Fruit fly (Drosophila melanogaster): Measurements from ENCODE around the gene tal-3A.

Gene tal-3A

DNA sequence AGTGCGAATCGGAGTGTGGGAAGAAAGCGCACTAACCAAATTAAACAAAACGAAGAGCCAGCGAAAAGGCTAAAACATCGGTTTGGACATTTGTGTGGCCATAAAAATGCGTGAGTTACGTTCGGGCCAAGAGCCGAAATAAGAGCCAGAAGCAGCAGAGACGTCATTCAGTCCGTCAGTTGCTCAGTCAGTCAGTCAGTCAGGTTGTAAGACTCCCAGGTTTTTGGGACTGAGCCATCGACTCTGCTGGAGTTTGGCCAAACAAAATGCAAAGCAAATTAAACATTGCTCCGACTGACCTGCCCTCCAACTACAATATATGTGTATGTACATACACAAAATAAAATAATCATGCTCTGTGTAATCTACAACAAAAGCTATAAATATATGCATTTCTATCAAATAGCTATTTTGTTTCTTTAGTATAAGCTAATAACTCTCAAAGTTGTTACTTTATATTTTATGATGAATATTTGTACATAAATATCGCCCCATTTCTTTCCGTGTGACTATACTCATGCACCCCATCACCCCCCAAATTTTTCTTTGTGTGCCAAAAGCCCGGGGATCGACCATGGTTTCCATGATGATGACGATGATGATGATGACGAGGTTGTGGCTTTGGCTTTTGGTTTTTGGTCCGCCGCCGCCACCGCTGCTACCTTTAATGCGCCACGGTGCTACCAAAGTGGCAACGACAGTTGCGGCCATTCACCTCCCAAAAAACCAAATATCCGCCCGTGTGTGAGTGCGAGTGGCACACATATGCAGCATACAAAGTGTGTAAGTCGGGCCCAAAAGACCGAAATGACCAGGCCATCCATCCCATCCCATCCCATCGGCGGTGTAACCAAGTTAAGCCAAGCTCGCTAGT is 19.6 kb upstream of the tal-3A start (continued):
- TF ChIP-seq CG15601 (tag; optimal IDR thresholded peaks at IDR 0.05) (peak; percentile 40), p53 (GFP tag; optimal IDR thresholded peaks at IDR 0.05) (no peak), CG8924 (tag; optimal IDR thresholded peaks at IDR 0.05) (peak; percentile 17), Kr (GFP tag; optimal IDR thresholded peaks at IDR 0.05) (no peak), nom (GFP tag; optimal IDR thresholded peaks at IDR 0.05) (no peak), PHDP (tag; optimal IDR thresholded peaks at IDR 0.05) (peak; percentile 50), vvl (GFP tag; IDR thresholded peaks at IDR 0.05) (peak; percentile 57; the same call in 1 of the 2 replicates), CG10565 (GFP tag; optimal IDR thresholded peaks at IDR 0.05) (no peak), CG17359 (tag; optimal IDR thresholded peaks at IDR 0.05) (peak; percentile 48), CG32767 (GFP tag; IDR thresholded peaks at IDR 0.05) (no peak), CG17612 (GFP tag; IDR thresholded peaks at IDR 0.05) (no peak), H15 (GFP tag; IDR thresholded peaks at IDR 0.05) (0 out of 3 replicates have a peak, but pooled peaks have one; percentile 40), CG4820 (GFP tag; optimal IDR thresholded peaks at IDR 0.05) (no peak), BEAF-32 (GFP tag; optimal IDR thresholded peaks at IDR 0.05) (no peak), CG4424 (GFP tag; optimal IDR thresholded peaks at IDR 0.05) (peak; percentile 1), ab (GFP tag; optimal IDR thresholded peaks at IDR 0.05) (no peak), CG9609 (GFP tag; optimal IDR thresholded peaks at IDR 0.05) (no peak), Tbp (GFP tag; optimal IDR thresholded peaks at IDR 0.05) (no peak), Hmx (GFP tag; optimal IDR thresholded peaks at IDR 0.05) (no peak), ac (GFP tag; optimal IDR thresholded peaks at IDR 0.05) (no peak), CHES-1-like (GFP tag; optimal IDR thresholded peaks at IDR 0.05) (no peak), nmo (GFP tag; optimal IDR thresholded peaks at IDR 0.05) (peak; percentile 70), CG8765 (GFP tag; IDR thresholded peaks at IDR 0.05) (no peak), row (GFP tag; IDR thresholded peaks at IDR 0.05) (peak; percentile 37; the same call in 2 of the 3 replicates), CG12391 (tag; optimal IDR thresholded peaks at IDR 0.05) (peak; percentile 55), br (optimal IDR thresholded peaks at IDR 0.05) (no peak), prd (optimal IDR thresholded peaks at IDR 0.05) (no peak), prd (GFP tag; IDR thresholded peaks at IDR 0.05) (0 out of 3 replicates have a peak, but pooled peaks have one; percentile 19), D19A (tag; optimal IDR thresholded peaks at IDR 0.05) (no peak), sc (optimal IDR thresholded peaks at IDR 0.05) (no peak), sc (GFP tag; optimal IDR thresholded peaks at IDR 0.05) (no peak), CG18262 (tag; optimal IDR thresholded peaks at IDR 0.05) (peak; percentile 35), CG16813 (GFP tag; IDR thresholded peaks at IDR 0.05; ENCODE audit: partially characterized antibody) (no peak), CG9437 (GFP tag; optimal IDR thresholded peaks at IDR 0.05) (no peak), Taf1 (GFP tag; IDR thresholded peaks at IDR 0.05) (no peak), tap (tag; optimal IDR thresholded peaks at IDR 0.05) (peak; percentile 37), jigr1 (GFP tag; IDR thresholded peaks at IDR 0.05) (no peak), so (GFP tag; IDR thresholded peaks at IDR 0.05) (no peak), CG10431 (GFP tag; optimal IDR thresholded peaks at IDR 0.05) (no peak), gcm (GFP tag; optimal IDR thresholded peaks at IDR 0.05) (peak; percentile 39), fru (optimal IDR thresholded peaks at IDR 0.05) (no peak), ara (GFP tag; IDR thresholded peaks at IDR 0.05) (no peak), toy (GFP tag; IDR thresholded peaks at IDR 0.05) (no peak), CG11504 (tag; optimal IDR thresholded peaks at IDR 0.05) (peak; percentile 35), en (GFP tag; optimal IDR thresholded peaks at IDR 0.05) (no peak), CG10366 (GFP tag; IDR thresholded peaks at IDR 0.05) (peak; percentile 36; the same call in 1 of the 2 replicates), shn (GFP tag; optimal IDR thresholded peaks at IDR 0.05) (no peak), CG30403 (GFP tag; optimal IDR thresholded peaks at IDR 0.05) (peak; percentile 12), CG7357 (GFP tag; IDR thresholded peaks at IDR 0.05) (no peak), ham (GFP tag; IDR thresholded peaks at IDR 0.05) (no peak), CG15073 (GFP tag; optimal IDR thresholded peaks at IDR 0.05) (no peak)

All from whole organism, embryonic.